Worm (Caenorhabditis elegans) whole organism, L1 larva: ENCODE data around the gene nspd-2.
A peak's percentile ranks its signal among the peaks of the same experiment; 100 is the strongest.

ENCODE experiments used
- C16A3.4 ChIP-seq: fragments of 150-350 bp; optimal IDR thresholded peaks from 2 replicates; lab custom pipeline; 2014; ENCODE audit warnings: missing biosample characterization, missing genetic modification characterization
- Y116A8C.19 ChIP-seq: sonication (generic microtip); optimal IDR thresholded peaks from 2 replicates; lab custom pipeline; 2016; ENCODE audit warnings: missing compliant biosample characterization, missing genetic modification characterization, borderline replicate concordance
- aha-1 ChIP-seq: fragments of 150-350 bp; optimal IDR thresholded peaks from 2 replicates; lab custom pipeline; 2014; ENCODE audit warnings: missing biosample characterization, missing genetic modification characterization
- ama-1 ChIP-seq: fragments of 150-350 bp; optimal IDR thresholded peaks from 2 replicates; lab custom pipeline; 2014
- blmp-1 ChIP-seq: fragments of 150-350 bp; optimal IDR thresholded peaks from 2 replicates; lab custom pipeline; 2014; ENCODE audit warnings: missing biosample characterization, missing genetic modification characterization
- ceh-8 ChIP-seq: fragments of 200-800 bp; sonication (Bioruptor generic); optimal IDR thresholded peaks from 2 replicates; lab custom pipeline; 2018; ENCODE audit warnings: mild to moderate bottlenecking, missing genetic modification characterization, moderate library complexity, missing compliant biosample characterization
- ceh-82 ChIP-seq, 3 experiments: fragments of 150-350 bp in 1 of 3; sonication (generic microtip) in 2 of 3; optimal IDR thresholded peaks; 2 replicates each; lab custom pipeline; 2014 to 2017; ENCODE audit warnings: missing biosample characterization in 3 of 3, missing genetic modification characterization in 3 of 3
- ces-1 ChIP-seq: fragments of 150-350 bp; optimal IDR thresholded peaks from 2 replicates; lab custom pipeline; 2014; ENCODE audit warnings: missing biosample characterization, missing genetic modification reagents, missing genetic modification characterization
- dsc-1 ChIP-seq: sonication (generic microtip); optimal IDR thresholded peaks from 2 replicates; lab custom pipeline; 2016; ENCODE audit warnings: mild to moderate bottlenecking, missing genetic modification characterization, missing compliant biosample characterization
- elt-2 ChIP-seq: sonication (generic microtip); optimal IDR thresholded peaks from 2 replicates; lab custom pipeline; 2016; ENCODE audit warnings: missing genetic modification characterization, mild to moderate bottlenecking, inconsistent platforms, missing compliant biosample characterization, missing genetic modification reagents
- elt-3 ChIP-seq, 6 experiments: fragments of 150-350 bp in 1 of 6; sonication (generic microtip); optimal IDR thresholded peaks; 2 replicates each; lab custom pipeline; 2017 to 2018; ENCODE audit warnings: missing biosample characterization in 6 of 6, missing genetic modification characterization in 6 of 6, inconsistent platforms in 1 of 6
- fkh-10 ChIP-seq: sonication (generic microtip); optimal IDR thresholded peaks from 2 replicates; lab custom pipeline; 2017; ENCODE audit warnings: missing biosample characterization, missing genetic modification reagents, missing genetic modification characterization
- fkh-4 ChIP-seq: sonication (generic microtip); optimal IDR thresholded peaks from 2 replicates; lab custom pipeline; 2016; ENCODE audit warnings: missing compliant biosample characterization, missing genetic modification characterization, borderline replicate concordance
- fkh-8 ChIP-seq: sonication (generic microtip); optimal IDR thresholded peaks from 2 replicates; lab custom pipeline; 2016; ENCODE audit warnings: mild to moderate bottlenecking, missing genetic modification characterization, missing compliant biosample characterization
- grh-1 ChIP-seq: fragments of 200-800 bp; sonication (Bioruptor generic); IDR thresholded peaks from 2 replicates; pipeline ENCODE4 v1.3.6; 2022; ENCODE audit warnings: missing genetic modification reagents, missing genetic modification characterization, missing compliant biosample characterization
- jun-1 ChIP-seq: fragments of 150-350 bp; optimal IDR thresholded peaks from 2 replicates; lab custom pipeline; 2014; ENCODE audit warnings: missing biosample characterization, missing genetic modification reagents, missing genetic modification characterization
- lin-14 ChIP-seq: fragments of 200-800 bp; sonication (Bioruptor generic); optimal IDR thresholded peaks from 2 replicates; lab custom pipeline; 2018; ENCODE audit warnings: mild to moderate bottlenecking, missing genetic modification characterization, moderate library complexity, missing compliant biosample characterization
- lin-15B ChIP-seq: fragments of 150-350 bp; sonication (generic microtip); optimal IDR thresholded peaks from 3 replicates; lab custom pipeline; 2014; ENCODE audit warnings: missing biosample characterization, missing genetic modification characterization
- lin-35 ChIP-seq, 2 experiments: fragments of 150-350 bp; optimal IDR thresholded peaks; 2 replicates each; lab custom pipeline; 2014; ENCODE audit warnings: missing biosample characterization in 2 of 2, missing genetic modification characterization in 2 of 2, missing genetic modification reagents in 2 of 2
- lsy-2 ChIP-seq, 2 experiments: fragments of 150-350 bp; optimal IDR thresholded peaks; 2 replicates each; lab custom pipeline; 2014; ENCODE audit warnings: missing biosample characterization in 2 of 2, missing genetic modification characterization in 2 of 2
- mab-9 ChIP-seq: fragments of 200-800 bp; sonication (Bioruptor generic); IDR thresholded peaks from 2 replicates; pipeline ENCODE4 v1.3.6; 2022; ENCODE audit warnings: missing genetic modification reagents, missing genetic modification characterization, missing compliant biosample characterization
- mef-2 ChIP-seq: fragments of 150-350 bp; optimal IDR thresholded peaks from 2 replicates; lab custom pipeline; 2014; ENCODE audit warnings: missing biosample characterization, missing genetic modification characterization
- mep-1 ChIP-seq: fragments of 150-350 bp; optimal IDR thresholded peaks from 2 replicates; lab custom pipeline; 2014; ENCODE audit warnings: missing biosample characterization, missing genetic modification characterization
- nhr-12 ChIP-seq: sonication (generic microtip); optimal IDR thresholded peaks from 2 replicates; lab custom pipeline; 2017; ENCODE audit warnings: missing biosample characterization, missing genetic modification characterization
- nhr-19 ChIP-seq: fragments of 200-800 bp; sonication (Bioruptor generic); conservative IDR thresholded peaks from 2 replicates; pipeline ENCODE4 v1.3.6; 2022; ENCODE audit warnings: missing genetic modification characterization, missing compliant biosample characterization
- nhr-20 ChIP-seq: sonication (generic microtip); optimal IDR thresholded peaks from 2 replicates; lab custom pipeline; 2016; ENCODE audit warnings: mild to moderate bottlenecking, missing genetic modification characterization, missing compliant biosample characterization
- nhr-237 ChIP-seq: fragments of 150-350 bp; optimal IDR thresholded peaks from 2 replicates; lab custom pipeline; 2014; ENCODE audit warnings: missing biosample characterization, missing genetic modification characterization
- nhr-47 ChIP-seq: sonication (generic microtip); optimal IDR thresholded peaks from 2 replicates; lab custom pipeline; 2016; ENCODE audit warnings: mild to moderate bottlenecking, missing genetic modification characterization, moderate library complexity, missing compliant biosample characterization
- nhr-71 ChIP-seq: sonication (generic microtip); optimal IDR thresholded peaks from 2 replicates; lab custom pipeline; 2016; ENCODE audit warnings: mild to moderate bottlenecking, missing genetic modification characterization, moderate library complexity, missing compliant biosample characterization
- nhr-77 ChIP-seq: fragments of 150-350 bp; optimal IDR thresholded peaks from 2 replicates; lab custom pipeline; 2014; ENCODE audit warnings: missing biosample characterization, missing genetic modification characterization
- nhr-85 ChIP-seq: sonication (generic microtip); peaks from one replicate; lab custom pipeline; 2016; ENCODE audit warnings: missing genetic modification characterization, inconsistent platforms, missing compliant biosample characterization
- nhr-90 ChIP-seq: sonication (generic microtip); optimal IDR thresholded peaks from 2 replicates; lab custom pipeline; 2016; ENCODE audit warnings: mild to moderate bottlenecking, missing genetic modification characterization, missing compliant biosample characterization; ENCODE audit not compliant: poor library complexity
- pag-3 ChIP-seq: sonication (generic microtip); optimal IDR thresholded peaks from 2 replicates; lab custom pipeline; 2017; ENCODE audit warnings: missing genetic modification characterization, mild to moderate bottlenecking, missing compliant biosample characterization, antibody characterized with exemption, borderline replicate concordance; ENCODE audit not compliant: insufficient read depth
- pqm-1 ChIP-seq: sonication (generic microtip); optimal IDR thresholded peaks from 3 replicates; lab custom pipeline; 2017; ENCODE audit warnings: missing biosample characterization, missing genetic modification characterization
- tlp-1 ChIP-seq: fragments of 150-350 bp; optimal IDR thresholded peaks from 2 replicates; lab custom pipeline; 2014; ENCODE audit warnings: missing biosample characterization, missing genetic modification characterization
- unc-130 ChIP-seq: fragments of 150-350 bp; optimal IDR thresholded peaks from 2 replicates; lab custom pipeline; 2017; ENCODE audit warnings: missing biosample characterization, missing genetic modification characterization, inconsistent platforms
- unc-30 ChIP-seq: sonication (generic microtip); optimal IDR thresholded peaks from 2 replicates; lab custom pipeline; 2017; ENCODE audit warnings: missing biosample characterization, missing genetic modification characterization
- unc-62 ChIP-seq: fragments of 150-350 bp; optimal IDR thresholded peaks from 2 replicates; lab custom pipeline; 2014; ENCODE audit warnings: missing biosample characterization, missing genetic modification reagents, missing genetic modification characterization
- vab-15 ChIP-seq: sonication (generic microtip); optimal IDR thresholded peaks from 2 replicates; lab custom pipeline; 2017; ENCODE audit warnings: missing genotype, mild to moderate bottlenecking, missing genetic modification characterization, missing compliant biosample characterization
- zag-1 ChIP-seq: fragments of 150-350 bp; optimal IDR thresholded peaks from 2 replicates; lab custom pipeline; 2014; ENCODE audit warnings: missing biosample characterization, missing genetic modification characterization
- ztf-4 ChIP-seq: fragments of 150-350 bp; optimal IDR thresholded peaks from 2 replicates; lab custom pipeline; 2014; ENCODE audit warnings: missing biosample characterization, missing genetic modification characterization

nspd-2 gene

ce11 chrIV:9797304-9798003 lies 46.4 kb upstream of the nspd-2 start, which contains the start of gene T13F2.2 (continued):
- TF ChIP-seq lin-15B (tag; lab: Kevin White, UChicago) (no peak), nhr-85 (tag; lab: Kevin White, UChicago) (no peak), mef-2 (tag; lab: Kevin White, UChicago) (no peak), lsy-2 (tag; optimal IDR thresholded peaks at IDR 0.05; lab: Kevin White, UChicago) (peak; percentile 8 to 38)

ce11 chrIV:9798307-9798706 lies 45.6 kb upstream of the nspd-2 start:
- TF ChIP-seq fkh-10 (GFP tag; lab: Kevin White, UChicago) (peak; percentile 52), grh-1 (GFP tag; lab: Robert Waterston, UW) (no peak), nhr-237 (no peak), lsy-2 (tag; optimal IDR thresholded peaks at IDR 0.05; lab: Kevin White, UChicago) (no peak), aha-1 (tag; lab: Kevin White, UChicago) (no peak), dsc-1 (tag; lab: Kevin White, UChicago) (peak; percentile 54), ama-1 (lab: Kevin White, UChicago) (no peak), mab-9 (GFP tag; lab: Robert Waterston, UW) (no peak), nhr-90 (tag; lab: Kevin White, UChicago) (no peak), ces-1 (GFP tag; lab: Kevin White, UChicago) (peak; percentile 72), lin-14 (GFP tag; lab: Kevin White, UChicago) (peak; percentile 71), pqm-1 (tag; lab: Kevin White, UChicago) (no peak), unc-130 (tag; lab: Kevin White, UChicago) (no peak), jun-1 (tag; lab: Kevin White, UChicago) (no peak), zag-1 (no peak), nhr-47 (tag; lab: Kevin White, UChicago) (peak; percentile 8), unc-30 (tag; lab: Kevin White, UChicago) (no peak), nhr-71 (tag; lab: Kevin White, UChicago) (peak; percentile 40), ztf-4 (tag; lab: Kevin White, UChicago) (no peak), nhr-77 (no peak), ceh-8 (peak; percentile 46), fkh-8 (peak; percentile 3)

DNA sequence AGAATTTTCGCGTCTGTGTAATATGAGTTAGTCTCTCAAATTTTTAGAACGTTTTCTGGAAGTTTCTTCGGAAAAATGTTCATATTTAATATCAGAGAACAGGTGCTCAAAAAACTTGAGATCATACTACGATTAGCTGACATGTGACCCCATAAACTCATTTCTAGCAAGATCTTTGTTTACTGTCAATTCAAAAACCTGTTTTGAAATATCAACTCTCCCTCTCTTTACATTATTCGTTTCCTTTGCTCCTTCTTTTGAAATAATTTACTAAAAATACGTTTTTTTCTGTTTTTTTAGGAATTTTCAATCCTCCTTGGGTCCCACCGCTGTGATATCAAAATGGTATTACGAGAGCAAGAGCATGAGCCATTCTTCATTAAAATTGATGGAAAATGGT lies 44.7 kb upstream of the nspd-2 start, which contains the start of gene fat-4:
fat-4 (plus strand) TSS at position 301 of the 400 bp plus-strand sequence.
- TF ChIP-seq fkh-10 (GFP tag; lab: Kevin White, UChicago) = no peak
- TF ChIP-seq aha-1 (tag; lab: Kevin White, UChicago) = no peak

DNA sequence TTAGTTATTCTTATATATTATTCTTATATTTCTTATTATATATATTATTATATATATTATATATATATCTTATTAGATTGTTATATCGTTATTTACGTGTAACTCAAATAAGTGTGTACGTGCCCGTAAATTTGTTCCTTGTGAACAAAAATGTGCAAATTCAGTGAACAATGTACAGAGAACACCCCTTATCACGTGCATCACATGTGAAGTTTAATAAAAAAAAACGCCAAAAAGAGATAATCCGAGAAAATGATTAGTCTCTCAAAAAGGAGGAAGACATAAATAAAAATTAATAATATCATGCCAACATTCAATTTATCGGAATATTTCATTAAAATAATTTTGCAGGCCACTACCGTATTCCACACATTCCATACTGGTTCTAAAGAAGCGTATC lies 44.2 kb upstream of the nspd-2 start:
- TF ChIP-seq fkh-10 (GFP tag; lab: Kevin White, UChicago) = no peak
- TF ChIP-seq nhr-19 (GFP tag; lab: Robert Waterston, UW) = 0 out of 2 replicates have a peak, but pooled peaks have one; percentile 9
- TF ChIP-seq dsc-1 (tag; lab: Kevin White, UChicago) = peak; percentile 42
- TF ChIP-seq C16A3.4 (tag; lab: Kevin White, UChicago) = no peak
- no peak for TF ChIP-seq mab-9 (GFP tag; lab: Robert Waterston, UW)
- TF ChIP-seq elt-2 (tag; lab: Kevin White, UChicago) = peak; percentile 40
- TF ChIP-seq unc-62 (GFP tag; lab: Kevin White, UChicago) = no peak
- TF ChIP-seq ceh-82 (tag; optimal IDR thresholded peaks at IDR 0.05; lab: Kevin White, UChicago) = no peak
- TF ChIP-seq mep-1 (tag; lab: Kevin White, UChicago) = no peak

- TF ChIP-seq blmp-1 (tag; lab: Kevin White, UChicago) (peak; percentile 16), dsc-1 (tag; lab: Kevin White, UChicago) (no peak), nhr-85 (tag; lab: Kevin White, UChicago) (peak; percentile 25), nhr-71 (tag; lab: Kevin White, UChicago) (peak; percentile 19), tlp-1 (tag; lab: Kevin White, UChicago) (peak; percentile 84), elt-3 (tag; optimal IDR thresholded peaks at IDR 0.05; lab: Kevin White, UChicago) (peak in 1 of 6 experiments; percentile 23), fkh-8 (no peak), unc-30 (tag; lab: Kevin White, UChicago) (no peak), elt-2 (tag; lab: Kevin White, UChicago) (peak; percentile 95), nhr-12 (tag; lab: Kevin White, UChicago) (no peak), lin-14 (GFP tag; lab: Kevin White, UChicago) (peak; percentile 33), pqm-1 (tag; lab: Kevin White, UChicago) (peak; percentile 88), lin-35 (GFP tag; optimal IDR thresholded peaks at IDR 0.05; lab: Kevin White, UChicago) (peak in 1 of 2 experiments; percentile 49), fkh-4 (tag; lab: Kevin White, UChicago) (no peak), nhr-19 (GFP tag; lab: Robert Waterston, UW) (no peak), Y116A8C.19 (tag; lab: Kevin White, UChicago) (no peak), vab-15 (tag; lab: Kevin White, UChicago) (no peak), nhr-20 (peak; percentile 9), nhr-77 (no peak), pag-3 (tag; lab: Kevin White, UChicago) (no peak)
Observed at ce11 chrIV:9801418-9801817, 42.4 kb upstream of the nspd-2 start.
